Fruit fly (Drosophila melanogaster) whole organism, embryonic: ENCODE results near the gene CG11382.

Experiments
- Antp ChIP-seq: fragments of 200-800 bp; sonication (Bioruptor generic); optimal IDR thresholded peaks from 3 replicates; lab custom pipeline; 2016; ENCODE audit warnings: missing biosample characterization, missing genetic modification characterization
- Atf-2 ChIP-seq: fragments of 200-800 bp; sonication (Bioruptor generic); optimal IDR thresholded peaks from 2 replicates; lab custom pipeline; 2016; ENCODE audit warnings: missing biosample characterization, missing genetic modification characterization
- B-H1 ChIP-seq: fragments of 200-800 bp; sonication (Bioruptor generic); IDR thresholded peaks from 3 replicates; pipeline ENCODE4 v1.3.6; 2022; ENCODE audit warnings: missing biosample characterization, missing genetic modification characterization
- Bgb ChIP-seq: fragments of 200-800 bp; sonication (Bioruptor generic); IDR thresholded peaks from 2 replicates; pipeline ENCODE4 v1.3.6; 2022; ENCODE audit warnings: missing biosample characterization, missing genetic modification characterization; ENCODE audit not compliant: partially characterized antibody
- CG10209 ChIP-seq: fragments of 200-800 bp; sonication (Bioruptor generic); optimal IDR thresholded peaks from 3 replicates; lab custom pipeline; 2017; ENCODE audit warnings: missing biosample characterization, mild to moderate bottlenecking, missing genetic modification characterization, missing genetic modification reagents
- CG11695 ChIP-seq: fragments of 200-800 bp; sonication (Bioruptor generic); IDR thresholded peaks from 3 replicates; pipeline ENCODE4 v1.3.6; 2022; ENCODE audit warnings: missing biosample characterization, missing genetic modification characterization
- CG12299 ChIP-seq: fragments of 200-800 bp; sonication (Bioruptor generic); optimal IDR thresholded peaks from 2 replicates; lab custom pipeline; 2018; ENCODE audit warnings: missing biosample characterization, mild to moderate bottlenecking, missing genetic modification characterization
- CG13624 ChIP-seq: fragments of 200-800 bp; sonication (Bioruptor generic); optimal IDR thresholded peaks from 2 replicates; lab custom pipeline; 2016; ENCODE audit warnings: missing biosample characterization, missing genetic modification characterization
- CG15073 ChIP-seq: fragments of 200-800 bp; sonication (Bioruptor generic); optimal IDR thresholded peaks from 2 replicates; lab custom pipeline; 2016; ENCODE audit warnings: missing biosample characterization, missing genetic modification characterization
- CG2202 ChIP-seq: fragments of 200-800 bp; sonication (Bioruptor generic); optimal IDR thresholded peaks from 2 replicates; lab custom pipeline; 2018; ENCODE audit warnings: missing biosample characterization, mild to moderate bottlenecking, missing genetic modification characterization
- CG3065 ChIP-seq: fragments of 200-800 bp; sonication (Bioruptor generic); optimal IDR thresholded peaks from 2 replicates; lab custom pipeline; 2016; ENCODE audit warnings: missing biosample characterization, missing genetic modification characterization
- CG32772 ChIP-seq: fragments of 200-800 bp; sonication (Bioruptor generic); IDR thresholded peaks from 2 replicates; pipeline ENCODE4 v1.3.6; 2022; ENCODE audit warnings: missing biosample characterization, missing genetic modification characterization
- CG3726 ChIP-seq: fragments of 200-800 bp; sonication (Bioruptor generic); IDR thresholded peaks from 3 replicates; pipeline ENCODE4, ENCODE4 v1.3.6; 2022; ENCODE audit warnings: missing biosample characterization, missing genetic modification characterization
- CG4282 ChIP-seq: fragments of 200-800 bp; sonication (Bioruptor generic); optimal IDR thresholded peaks from 2 replicates; lab custom pipeline; 2016; ENCODE audit warnings: missing biosample characterization, missing genetic modification characterization
- CG4360 ChIP-seq: fragments of 200-800 bp; sonication (Bioruptor generic); IDR thresholded peaks from 2 replicates; pipeline ENCODE4 v1.3.6; 2022; ENCODE audit warnings: missing biosample characterization, missing genetic modification characterization
- CG6254 ChIP-seq: fragments of 200-800 bp; sonication (Bioruptor generic); optimal IDR thresholded peaks from 3 replicates; lab custom pipeline; 2017; ENCODE audit warnings: mild to moderate bottlenecking, missing biosample characterization, missing genetic modification reagents, missing genetic modification characterization
- CG7987 ChIP-seq: fragments of 200-800 bp; sonication (Bioruptor generic); optimal IDR thresholded peaks from 2 replicates; lab custom pipeline; 2018; ENCODE audit warnings: missing biosample characterization, mild to moderate bottlenecking, missing genetic modification characterization, moderate library complexity
- CG8281 ChIP-seq: fragments of 200-800 bp; sonication (Bioruptor generic); optimal IDR thresholded peaks from 2 replicates; lab custom pipeline; 2018; ENCODE audit warnings: missing biosample characterization, mild to moderate bottlenecking, missing genetic modification characterization, moderate library complexity
- CG9609 ChIP-seq: fragments of 200-800 bp; sonication (Bioruptor generic); optimal IDR thresholded peaks from 3 replicates; lab custom pipeline; 2016; ENCODE audit warnings: missing biosample characterization, missing genetic modification characterization
- CG9727 ChIP-seq: fragments of 200-800 bp; sonication (Bioruptor generic); optimal IDR thresholded peaks from 3 replicates; lab custom pipeline; 2017; ENCODE audit warnings: missing biosample characterization, mild to moderate bottlenecking, missing genetic modification characterization
- CG9876 ChIP-seq: fragments of 200-800 bp; sonication (Bioruptor generic); optimal IDR thresholded peaks from 2 replicates; lab custom pipeline; 2016; ENCODE audit warnings: missing biosample characterization, missing genetic modification characterization
- CrebB ChIP-seq: fragments of 200-800 bp; sonication (Bioruptor generic); optimal IDR thresholded peaks from 3 replicates; lab custom pipeline; 2018; ENCODE audit warnings: missing biosample characterization, mild to moderate bottlenecking, missing genetic modification characterization
- Drgx ChIP-seq: fragments of 200-800 bp; sonication (Bioruptor generic); IDR thresholded peaks from 2 replicates; pipeline ENCODE4 v1.3.6; 2022; ENCODE audit warnings: missing biosample characterization, missing genetic modification characterization
- Gug ChIP-seq: fragments of 200-800 bp; sonication (Bioruptor generic); IDR thresholded peaks from 4 replicates; pipeline ENCODE4 v1.3.6; 2022; ENCODE audit warnings: missing biosample characterization, missing genetic modification characterization
- Kr ChIP-seq: fragments of 200-800 bp; sonication (Bioruptor generic); optimal IDR thresholded peaks from 2 replicates; lab custom pipeline; 2017; ENCODE audit warnings: missing biosample characterization, mild to moderate bottlenecking, missing genetic modification characterization
- Myb ChIP-seq: fragments of 200-800 bp; sonication (Bioruptor generic); optimal IDR thresholded peaks from 2 replicates; lab custom pipeline; 2016; ENCODE audit warnings: missing biosample characterization, missing genetic modification characterization
- NC2α ChIP-seq: fragments of 200-800 bp; sonication (Bioruptor generic); optimal IDR thresholded peaks from 2 replicates; lab custom pipeline; 2016; ENCODE audit warnings: missing biosample characterization, missing genetic modification characterization
- Scr ChIP-seq: fragments of 200-800 bp; sonication (Bioruptor generic); IDR thresholded peaks from 2 replicates; pipeline ENCODE4 v1.3.6; 2022; ENCODE audit warnings: missing biosample characterization, missing genetic modification characterization; ENCODE audit not compliant: partially characterized antibody
- Tbp ChIP-seq: fragments of >200 bp; optimal IDR thresholded peaks from 2 replicates; lab custom pipeline; 2018; ENCODE audit warnings: missing biosample characterization, missing genetic modification characterization
- ara ChIP-seq: fragments of 200-800 bp; sonication (Bioruptor generic); IDR thresholded peaks from 2 replicates; pipeline ENCODE4 v1.3.6; 2022; ENCODE audit warnings: missing biosample characterization, missing genetic modification characterization
- bcd ChIP-seq: fragments of 200-800 bp; sonication (Bioruptor generic); optimal IDR thresholded peaks from 2 replicates; lab custom pipeline; 2017; ENCODE audit warnings: missing biosample characterization, mild to moderate bottlenecking, missing genetic modification characterization
- bowl ChIP-seq: fragments of 200-800 bp; sonication (Bioruptor generic); IDR thresholded peaks from 2 replicates; pipeline ENCODE4 v1.3.6; 2022; ENCODE audit warnings: missing biosample characterization, missing genetic modification characterization
- ci ChIP-seq: fragments of 200-800 bp; sonication (Bioruptor generic); IDR thresholded peaks from 3 replicates; pipeline ENCODE4 v1.3.6; 2022; ENCODE audit warnings: missing biosample characterization, missing genetic modification characterization
- dm ChIP-seq: fragments of 200-800 bp; sonication (Bioruptor generic); optimal IDR thresholded peaks from 3 replicates; lab custom pipeline; 2016; ENCODE audit warnings: missing biosample characterization, missing genetic modification characterization
- dpn ChIP-seq, 2 experiments: fragments of 200-800 bp; sonication (Bioruptor generic); optimal IDR thresholded peaks; 3 replicates each; lab custom pipeline; 2016; ENCODE audit warnings: missing biosample characterization in 2 of 2, missing genetic modification characterization in 2 of 2
- fru ChIP-seq: fragments of >200 bp; optimal IDR thresholded peaks from 2 replicates; lab custom pipeline; 2017
- ham ChIP-seq: fragments of 200-800 bp; sonication (Bioruptor generic); IDR thresholded peaks from 2 replicates; pipeline ENCODE4 v1.3.6; 2022; ENCODE audit warnings: missing biosample characterization, missing genetic modification characterization
- jing ChIP-seq: fragments of 200-800 bp; sonication (Bioruptor generic); optimal IDR thresholded peaks from 2 replicates; lab custom pipeline; 2018; ENCODE audit warnings: missing biosample characterization, mild to moderate bottlenecking, missing genetic modification characterization
- jumu ChIP-seq: fragments of 200-800 bp; sonication (Bioruptor generic); optimal IDR thresholded peaks from 3 replicates; lab custom pipeline; 2016; ENCODE audit warnings: missing biosample characterization, missing genetic modification characterization
- kni ChIP-seq: fragments of 200-800 bp; sonication (Bioruptor generic); optimal IDR thresholded peaks from 3 replicates; lab custom pipeline; 2017; ENCODE audit warnings: mild to moderate bottlenecking, missing biosample characterization, missing genetic modification reagents, missing genetic modification characterization
- mirr ChIP-seq: fragments of 200-800 bp; sonication (Bioruptor generic); optimal IDR thresholded peaks from 3 replicates; lab custom pipeline; 2018; ENCODE audit warnings: missing biosample characterization, mild to moderate bottlenecking, missing genetic modification characterization
- nmo ChIP-seq: fragments of 200-800 bp; sonication (Bioruptor generic); optimal IDR thresholded peaks from 2 replicates; lab custom pipeline; 2018; ENCODE audit warnings: missing biosample characterization, mild to moderate bottlenecking, missing genetic modification characterization, moderate library complexity
- odd ChIP-seq: fragments of 200-800 bp; sonication (Bioruptor generic); optimal IDR thresholded peaks from 2 replicates; lab custom pipeline; 2017; ENCODE audit warnings: missing biosample characterization, mild to moderate bottlenecking, missing genetic modification characterization
- p53 ChIP-seq: fragments of 200-800 bp; sonication (Bioruptor generic); optimal IDR thresholded peaks from 2 replicates; lab custom pipeline; 2016; ENCODE audit warnings: missing biosample characterization, missing genetic modification characterization
- row ChIP-seq: fragments of 200-800 bp; sonication (Bioruptor generic); IDR thresholded peaks from 3 replicates; pipeline ENCODE4 v1.3.6; 2022; ENCODE audit warnings: missing biosample characterization, missing genetic modification characterization
- sc ChIP-seq, 3 experiments: fragments of >200 bp in 2 of 3; fragments of 200-800 bp in 1 of 3; sonication (Bioruptor generic) in 1 of 3; optimal IDR thresholded peaks; 2 replicates in 2 of 3; 3 replicates in 1 of 3; lab custom pipeline; 2017; ENCODE audit warnings: mild to moderate bottlenecking in 1 of 3, missing biosample characterization in 1 of 3, missing genetic modification characterization in 1 of 3, missing genetic modification reagents in 1 of 3
- sima ChIP-seq: fragments of 200-800 bp; sonication (Bioruptor generic); optimal IDR thresholded peaks from 2 replicates; lab custom pipeline; 2016; ENCODE audit warnings: missing biosample characterization, missing genetic modification characterization
- tna ChIP-seq: fragments of 200-800 bp; sonication (Bioruptor generic); IDR thresholded peaks from 2 replicates; pipeline ENCODE4 v1.3.6; 2022; ENCODE audit warnings: missing biosample characterization, missing genetic modification characterization; ENCODE audit not compliant: partially characterized antibody
- z ChIP-seq: fragments of 200-800 bp; sonication (Bioruptor generic); IDR thresholded peaks from 3 replicates; pipeline ENCODE4 v1.3.6; 2022; ENCODE audit warnings: missing biosample characterization, missing genetic modification characterization

CG11382 gene

dm6 chrX:1234817-1235617 lies 25.2 kb downstream of the CG11382 start (continued):
- TF ChIP-seq odd (GFP tag; lab: Kevin White, UChicago) (peak; percentile 28), Drgx (GFP tag; lab: Robert Waterston, UW) (peak; percentile 87), sc (optimal IDR thresholded peaks at IDR 0.05; lab: Kevin White, UChicago) (no peak), sc (GFP tag; optimal IDR thresholded peaks at IDR 0.05; lab: Kevin White, UChicago) (peak; percentile 73), mirr (GFP tag; lab: Kevin White, UChicago) (peak; percentile 36), jing (GFP tag; lab: Kevin White, UChicago) (peak; percentile 69), bowl (GFP tag; lab: Robert Waterston, UW) (0 out of 2 replicates have a peak, but pooled peaks have one; percentile 22), CG9727 (GFP tag; lab: Kevin White, UChicago) (peak; percentile 83), dpn (GFP tag; optimal IDR thresholded peaks at IDR 0.05; lab: Kevin White, UChicago) (peak; percentile 58), NC2α (GFP tag; lab: Kevin White, UChicago) (peak; percentile 15), nmo (GFP tag; lab: Kevin White, UChicago) (peak; percentile 88), B-H1 (GFP tag; lab: Robert Waterston, UW) (peak; percentile 73), CG32772 (GFP tag; lab: Robert Waterston, UW) (peak; percentile 69), CG8281 (tag; lab: Kevin White, UChicago) (peak; percentile 63), fru (lab: Kevin White, UChicago) (no peak), Antp (GFP tag; lab: Kevin White, UChicago) (peak; percentile 62), CG3065 (GFP tag; lab: Kevin White, UChicago) (peak; percentile 31), row (GFP tag; lab: Robert Waterston, UW) (peak; percentile 97), CG15073 (GFP tag; lab: Kevin White, UChicago) (peak; percentile 7), CG11695 (GFP tag; lab: Robert Waterston, UW) (peak; percentile 76; the same call in 2 of the 3 replicates), z (GFP tag; lab: Robert Waterston, UW) (peak; percentile 66; the same call in 2 of the 3 replicates), CrebB (tag; lab: Kevin White, UChicago) (peak; percentile 39), Atf-2 (GFP tag; lab: Kevin White, UChicago) (peak; percentile 67), Tbp (GFP tag; lab: Kevin White, UChicago) (no peak), CG7987 (GFP tag; lab: Kevin White, UChicago) (peak; percentile 46), CG9609 (GFP tag; lab: Kevin White, UChicago) (peak; percentile 82), CG9876 (peak; percentile 11), Gug (GFP tag; lab: Robert Waterston, UW) (peak; percentile 77), jumu (peak; percentile 79), kni (GFP tag; lab: Kevin White, UChicago) (peak; percentile 47), CG12299 (peak; percentile 70), CG13624 (GFP tag; lab: Kevin White, UChicago) (peak; percentile 74), tna (GFP tag; lab: Robert Waterston, UW) (no peak), ci (peak; percentile 91), dm (GFP tag; lab: Kevin White, UChicago) (peak; percentile 41), p53 (GFP tag; lab: Kevin White, UChicago) (no peak), Myb (peak; percentile 54), bcd (GFP tag; lab: Kevin White, UChicago) (peak; percentile 82), Kr (GFP tag; lab: Kevin White, UChicago) (no peak), Bgb (GFP tag; lab: Robert Waterston, UW) (no peak), CG4360 (GFP tag; lab: Robert Waterston, UW) (peak; percentile 15; the same call in 1 of the 2 replicates), CG2202 (tag; lab: Kevin White, UChicago) (peak; percentile 61), Scr (peak; percentile 22), CG6254 (GFP tag; lab: Kevin White, UChicago) (peak; percentile 47), CG4282 (GFP tag; lab: Kevin White, UChicago) (no peak), CG10209 (GFP tag; lab: Kevin White, UChicago) (peak; percentile 77), ara (peak; percentile 80), sima (GFP tag; lab: Kevin White, UChicago) (peak; percentile 11), ham (GFP tag; lab: Robert Waterston, UW) (no peak), CG3726 (GFP tag; lab: Robert Waterston, UW) (peak; percentile 77; the same call in 2 of the 3 replicates)
